Fruit fly (Drosophila melanogaster): ENCODE measurements around the gene CG6310.

- TF ChIP-seq EcR (GFP tag; optimal IDR thresholded peaks at IDR 0.05) (no peak), psq (optimal IDR thresholded peaks at IDR 0.05) (no peak), Dll (optimal IDR thresholded peaks at IDR 0.05) (no peak), usp (GFP tag; optimal IDR thresholded peaks at IDR 0.05) (no peak)
These were observed 23.1 kb downstream of the CG6310 start for dm6 chr3L:11046559-11046958.
